Fruit fly (Drosophila melanogaster) S2 (cell line): ENCODE measurements around the gene Vajk1.

ENCODE experiments used
- CG8478 ChIP-seq: fragments of >200 bp; optimal IDR thresholded peaks from 2 replicates; lab custom pipeline; 2018
- CTCF ChIP-seq, 2 experiments: fragments of >200 bp; optimal IDR thresholded peaks; 2 replicates each; lab custom pipeline; 2018

- TF ChIP-seq CG8478 (lab: Kevin White, UChicago) (no peak), CTCF (optimal IDR thresholded peaks at IDR 0.05; lab: Kevin White, UChicago) (no peak)
Measured at dm6 chr2L:13884678-13885303, 38.6 kb downstream of the Vajk1 start.
